Worm (Caenorhabditis elegans) whole organism, young adult: ENCODE results near the gene R74.2.
A peak's percentile ranks its signal among the peaks of the same experiment; 100 is the strongest.

ENCODE experiments used
- C17E4.6 ChIP-seq: fragments of 200-800 bp; sonication (Bioruptor generic); IDR thresholded peaks from 2 replicates; pipeline ENCODE4 v1.3.6; 2022; ENCODE audit warnings: missing genetic modification reagents, missing genetic modification characterization, missing compliant biosample characterization
- F23B12.7 ChIP-seq: sonication (generic microtip); optimal IDR thresholded peaks from 2 replicates; lab custom pipeline; 2017; ENCODE audit warnings: missing genetic modification characterization, mild to moderate bottlenecking, missing compliant biosample characterization, antibody characterized with exemption, moderate library complexity; ENCODE audit not compliant: insufficient read depth
- F33H1.4 ChIP-seq: fragments of 200-800 bp; sonication (Bioruptor generic); IDR thresholded peaks from 2 replicates; pipeline ENCODE4 v1.3.6; 2022; ENCODE audit warnings: missing genetic modification reagents, missing genetic modification characterization, missing compliant biosample characterization
- F37B4.10 ChIP-seq: fragments of 200-800 bp; sonication (Bioruptor generic); IDR thresholded peaks from 2 replicates; pipeline ENCODE4 v1.3.6; 2022; ENCODE audit warnings: missing genetic modification characterization, missing compliant biosample characterization
- F52B5.7 ChIP-seq: sonication (generic microtip); optimal IDR thresholded peaks from 2 replicates; lab custom pipeline; 2016; ENCODE audit warnings: mild to moderate bottlenecking, missing genetic modification characterization, missing compliant biosample characterization
- K12H6.12 ChIP-seq: fragments of 200-800 bp; sonication (Bioruptor generic); optimal IDR thresholded peaks from 2 replicates; lab custom pipeline; 2018; ENCODE audit warnings: mild to moderate bottlenecking, missing genetic modification characterization, missing compliant biosample characterization
- T07F8.4 ChIP-seq: sonication (generic microtip); optimal IDR thresholded peaks from 2 replicates; lab custom pipeline; 2016; ENCODE audit warnings: mild to moderate bottlenecking, missing genetic modification characterization, moderate library complexity, missing compliant biosample characterization
- Y53G8AR.9 ChIP-seq: fragments of 200-800 bp; sonication (Bioruptor generic); conservative IDR thresholded peaks from 2 replicates; pipeline ENCODE4 v1.3.6; 2022; ENCODE audit warnings: missing genetic modification reagents, missing genetic modification characterization, missing compliant biosample characterization
- ZK185.1 ChIP-seq: sonication (generic microtip); optimal IDR thresholded peaks from 2 replicates; lab custom pipeline; 2016; ENCODE audit warnings: mild to moderate bottlenecking, missing genetic modification characterization, missing compliant biosample characterization; ENCODE audit not compliant: poor library complexity, severe bottlenecking
- ama-1 ChIP-seq, 3 experiments: fragments of 150-350 bp in 1 of 3; sonication (generic microtip) in 2 of 3; optimal IDR thresholded peaks; 2 replicates each; lab custom pipeline; 2014 to 2018; ENCODE audit warnings: missing biosample characterization in 2 of 3, missing genetic modification characterization in 2 of 3, missing genetic modification reagents in 2 of 3
- athp-1 ChIP-seq: sonication (generic microtip); optimal IDR thresholded peaks from 2 replicates; lab custom pipeline; 2017; ENCODE audit warnings: mild to moderate bottlenecking, missing genetic modification characterization, missing compliant biosample characterization
- attf-5 ChIP-seq: fragments of 200-800 bp; sonication (Bioruptor generic); optimal IDR thresholded peaks from 2 replicates; lab custom pipeline; 2018; ENCODE audit warnings: mild to moderate bottlenecking, missing genetic modification characterization, missing compliant biosample characterization
- cebp-1 ChIP-seq, 2 experiments: fragments of 200-800 bp in 1 of 2; sonication (Bioruptor generic) in 1 of 2; sonication (generic microtip) in 1 of 2; IDR thresholded peaks in 1 of 2; optimal IDR thresholded peaks in 1 of 2; 2 replicates each; pipeline versions ENCODE4 v1.3.6 to Lab custom; 2017 to 2022; ENCODE audit warnings: missing compliant biosample characterization in 2 of 2, missing genetic modification characterization in 2 of 2, mild to moderate bottlenecking in 1 of 2, missing genetic modification reagents in 1 of 2, moderate library complexity in 1 of 2
- ceh-27 ChIP-seq: fragments of 200-800 bp; sonication (Bioruptor generic); optimal IDR thresholded peaks from 2 replicates; lab custom pipeline; 2018; ENCODE audit warnings: mild to moderate bottlenecking, missing genetic modification characterization, moderate library complexity, missing compliant biosample characterization
- dox-1 ChIP-seq: fragments of 200-800 bp; sonication (Bioruptor generic); IDR thresholded peaks from 2 replicates; pipeline ENCODE4 v1.3.6; 2022; ENCODE audit warnings: missing genetic modification reagents, missing genetic modification characterization, missing compliant biosample characterization
- dpl-1 ChIP-seq: fragments of 150-350 bp; optimal IDR thresholded peaks from 2 replicates; lab custom pipeline; 2014; ENCODE audit warnings: missing biosample characterization, missing genetic modification reagents, missing genetic modification characterization
- efl-1 ChIP-seq: fragments of 150-350 bp; optimal IDR thresholded peaks from 2 replicates; lab custom pipeline; 2014; ENCODE audit warnings: missing biosample characterization, missing genetic modification reagents, missing genetic modification characterization
- ekl-4 ChIP-seq: fragments of 200-800 bp; sonication (Bioruptor generic); IDR thresholded peaks from 2 replicates; pipeline ENCODE4 v1.3.6; 2022; ENCODE audit warnings: missing genetic modification reagents, missing genetic modification characterization, missing compliant biosample characterization
- ets-4 ChIP-seq: fragments of 200-800 bp; sonication (Bioruptor generic); optimal IDR thresholded peaks from 2 replicates; lab custom pipeline; 2018; ENCODE audit warnings: mild to moderate bottlenecking, missing genetic modification characterization, missing compliant biosample characterization
- fkh-3 ChIP-seq: sonication (generic microtip); optimal IDR thresholded peaks from 2 replicates; lab custom pipeline; 2016; ENCODE audit warnings: mild to moderate bottlenecking, missing genetic modification characterization, missing compliant biosample characterization
- hmg-1.2 ChIP-seq: fragments of 200-800 bp; sonication (Bioruptor generic); IDR thresholded peaks from 2 replicates; pipeline ENCODE4 v1.3.6; 2022; ENCODE audit warnings: missing genetic modification reagents, missing genetic modification characterization, missing compliant biosample characterization
- hsf-1 ChIP-seq: fragments of 200-800 bp; sonication (Bioruptor generic); IDR thresholded peaks from 2 replicates; pipeline ENCODE4 v1.3.6; 2022; ENCODE audit warnings: missing genetic modification reagents, missing genetic modification characterization, missing compliant biosample characterization
- lin-35 ChIP-seq, 3 experiments: fragments of 150-350 bp in 2 of 3; sonication (generic microtip) in 1 of 3; optimal IDR thresholded peaks; 2 replicates each; lab custom pipeline; 2014 to 2018; ENCODE audit warnings: missing biosample characterization in 3 of 3, missing genetic modification characterization in 3 of 3, missing genetic modification reagents in 3 of 3
- lin-40 ChIP-seq: sonication (generic microtip); optimal IDR thresholded peaks from 2 replicates; lab custom pipeline; 2016; ENCODE audit warnings: missing genetic modification characterization, mild to moderate bottlenecking, missing compliant biosample characterization, missing genotype, missing genetic modification reagents
- lin-54 ChIP-seq: fragments of 200-800 bp; sonication (Bioruptor generic); optimal IDR thresholded peaks from 2 replicates; lab custom pipeline; 2018; ENCODE audit warnings: mild to moderate bottlenecking, missing genetic modification characterization, missing compliant biosample characterization
- lsl-1 ChIP-seq: fragments of 200-800 bp; sonication (Bioruptor generic); optimal IDR thresholded peaks from 2 replicates; lab custom pipeline; 2018; ENCODE audit warnings: mild to moderate bottlenecking, missing genetic modification characterization, moderate library complexity, missing compliant biosample characterization
- madf-6 ChIP-seq: fragments of 200-800 bp; sonication (Bioruptor generic); IDR thresholded peaks from 2 replicates; pipeline ENCODE4 v1.3.6; 2022; ENCODE audit warnings: missing genetic modification reagents, missing genetic modification characterization, missing compliant biosample characterization
- mcd-1 ChIP-seq: fragments of 200-800 bp; sonication (Bioruptor generic); IDR thresholded peaks from 2 replicates; pipeline ENCODE4 v1.3.6; 2022; ENCODE audit warnings: missing genetic modification reagents, missing genetic modification characterization, missing compliant biosample characterization
- nfya-2 ChIP-seq: fragments of 200-800 bp; sonication (Bioruptor generic); IDR thresholded peaks from 2 replicates; pipeline ENCODE4 v1.3.6; 2022; ENCODE audit warnings: missing genetic modification reagents, missing genetic modification characterization, missing compliant biosample characterization
- nfyb-1 ChIP-seq: fragments of 200-800 bp; sonication (Bioruptor generic); IDR thresholded peaks from 2 replicates; pipeline ENCODE4 v1.3.6; 2022; ENCODE audit warnings: missing genetic modification reagents, missing genetic modification characterization, missing compliant biosample characterization
- nhr-120 ChIP-seq: fragments of 200-800 bp; sonication (Bioruptor generic); IDR thresholded peaks from 2 replicates; pipeline ENCODE4 v1.3.6; 2022; ENCODE audit warnings: missing genetic modification characterization, missing compliant biosample characterization
- nhr-80 ChIP-seq: sonication (generic microtip); optimal IDR thresholded peaks from 2 replicates; lab custom pipeline; 2016; ENCODE audit warnings: missing genetic modification characterization, missing compliant biosample characterization
- pha-4 ChIP-seq: fragments of 150-350 bp; sonication (generic microtip); optimal IDR thresholded peaks from 2 replicates; lab custom pipeline; 2014; ENCODE audit warnings: missing biosample characterization, missing genetic modification reagents, missing genetic modification characterization
- rpc-1 ChIP-seq, 2 experiments: fragments of 150-350 bp in 1 of 2; sonication (generic microtip) in 1 of 2; optimal IDR thresholded peaks; 2 replicates each; lab custom pipeline; 2014 to 2018; ENCODE audit warnings: missing biosample characterization in 1 of 2, missing genetic modification characterization in 1 of 2, missing genetic modification reagents in 1 of 2, missing genotype in 1 of 2
- snpc-1.3 ChIP-seq: sonication (generic microtip); optimal IDR thresholded peaks from 2 replicates; lab custom pipeline; 2017; ENCODE audit warnings: missing genetic modification characterization, mild to moderate bottlenecking, missing compliant biosample characterization, antibody characterized with exemption, moderate library complexity, missing genotype, missing genetic modification reagents; ENCODE audit not compliant: insufficient read depth
- snpc-4 ChIP-seq, 5 experiments: fragments of 150-350 bp in 1 of 5; sonication (generic microtip) in 4 of 5; optimal IDR thresholded peaks; 2 replicates each; lab custom pipeline; 2014 to 2018; ENCODE audit warnings: missing genetic modification characterization in 5 of 5, missing biosample characterization in 3 of 5, antibody characterized with exemption in 2 of 5, mild to moderate bottlenecking in 2 of 5, missing compliant biosample characterization in 2 of 5, missing genotype in 2 of 5, moderate library complexity in 2 of 5, missing genetic modification reagents in 1 of 5
- sptf-2 ChIP-seq: fragments of 200-800 bp; sonication (Bioruptor generic); optimal IDR thresholded peaks from 2 replicates; lab custom pipeline; 2018; ENCODE audit warnings: mild to moderate bottlenecking, missing genetic modification characterization, missing compliant biosample characterization
- tbp1 ChIP-seq: fragments of 200-800 bp; sonication (Bioruptor generic); optimal IDR thresholded peaks from 2 replicates; lab custom pipeline; 2018; ENCODE audit warnings: mild to moderate bottlenecking, missing genetic modification characterization, missing compliant biosample characterization

The R74.2 gene

ce11 chrIII:4187845-4188244 lies at the start of gene R74.2:
Gene R74.2, plus strand, starts transcription at chrIII:4188160.
- no peak for TF ChIP-seq Y53G8AR.9 (GFP tag; lab: Robert Waterston, UW)
- no peak for TF ChIP-seq nhr-120
- TF ChIP-seq hmg-1.2 = no peak
- no peak for TF ChIP-seq madf-6 (GFP tag; lab: Robert Waterston, UW)
- no peak for TF ChIP-seq pha-4
- TF ChIP-seq F33H1.4 (GFP tag; lab: Robert Waterston, UW) = no peak
- no peak for TF ChIP-seq fkh-3 (tag; lab: Kevin White, UChicago)
- no peak for TF ChIP-seq nhr-80 (tag; lab: Kevin White, UChicago)
- no peak for TF ChIP-seq F37B4.10 (GFP tag; lab: Robert Waterston, UW)

- no peak for TF ChIP-seq F37B4.10 (GFP tag; lab: Robert Waterston, UW)
- 0 out of 2 replicates have a peak, but pooled peaks have one; percentile 40 for TF ChIP-seq nfyb-1 (GFP tag; lab: Robert Waterston, UW)
Observed at ce11 chrIII:4143170-4143569, 44.8 kb upstream of the R74.2 start.

- peak; percentile 41 for TF ChIP-seq lin-40
- TF ChIP-seq mcd-1 (GFP tag; lab: Robert Waterston, UW) = peak; percentile 62
- TF ChIP-seq tbp1 = peak; percentile 38
- TF ChIP-seq ets-4 = no peak
- no peak for TF ChIP-seq snpc-4 (GFP tag; optimal IDR thresholded peaks at IDR 0.05; lab: Kevin White, UChicago)
- peak in 3 of 4 experiments; percentile 7 to 39 (median 12) for TF ChIP-seq snpc-4 (tag; optimal IDR thresholded peaks at IDR 0.05; lab: Kevin White, UChicago)
- TF ChIP-seq attf-5 (GFP tag; lab: Kevin White, UChicago) = peak; percentile 61
- peak; percentile 67 for TF ChIP-seq ama-1 (optimal IDR thresholded peaks at IDR 0.05; lab: Kevin White, UChicago)
- TF ChIP-seq ama-1 (GFP tag; optimal IDR thresholded peaks at IDR 0.05; lab: Kevin White, UChicago) = no peak
- peak; percentile 6 for TF ChIP-seq snpc-1.3
- no peak for TF ChIP-seq athp-1
- peak; percentile 32; the same call in 1 of the 2 replicates for TF ChIP-seq F33H1.4 (GFP tag; lab: Robert Waterston, UW)
- peak; percentile 57 for TF ChIP-seq madf-6 (GFP tag; lab: Robert Waterston, UW)
- peak; percentile 86 for TF ChIP-seq dpl-1 (GFP tag; lab: Kevin White, UChicago)
- TF ChIP-seq T07F8.4 (tag; lab: Kevin White, UChicago) = no peak
- peak; percentile 30 for TF ChIP-seq nhr-80 (tag; lab: Kevin White, UChicago)
- TF ChIP-seq lin-35 (GFP tag; optimal IDR thresholded peaks at IDR 0.05; lab: Kevin White, UChicago) = peak in 2 of 3 experiments; percentile 17 to 94
- peak; percentile 96 for TF ChIP-seq lin-54 (GFP tag; lab: Kevin White, UChicago)
- TF ChIP-seq sptf-2 (GFP tag; lab: Kevin White, UChicago) = no peak
- peak; percentile 26; the same call in 1 of the 2 replicates for TF ChIP-seq hmg-1.2
- peak; percentile 74 for TF ChIP-seq lsl-1 (GFP tag; lab: Kevin White, UChicago)
- TF ChIP-seq dox-1 (GFP tag; lab: Robert Waterston, UW) = peak; percentile 48
- peak; percentile 59 for TF ChIP-seq ekl-4 (GFP tag; lab: Robert Waterston, UW)
- TF ChIP-seq F23B12.7 (tag; lab: Kevin White, UChicago) = peak; percentile 40
- peak; percentile 23; the same call in 1 of the 2 replicates for TF ChIP-seq nfyb-1 (GFP tag; lab: Robert Waterston, UW)
- TF ChIP-seq ZK185.1 = peak; percentile 33
- peak; percentile 4 for TF ChIP-seq rpc-1 (optimal IDR thresholded peaks at IDR 0.05; lab: Kevin White, UChicago)
- no peak for TF ChIP-seq rpc-1 (tag; optimal IDR thresholded peaks at IDR 0.05; lab: Kevin White, UChicago)
- no peak for TF ChIP-seq F52B5.7 (tag; lab: Kevin White, UChicago)
- no peak for TF ChIP-seq nfya-2 (GFP tag; lab: Robert Waterston, UW)
- peak; percentile 80 for TF ChIP-seq efl-1 (GFP tag; lab: Kevin White, UChicago)
- TF ChIP-seq hsf-1 (GFP tag; lab: Robert Waterston, UW) = peak; percentile 85
- TF ChIP-seq ceh-27 = peak; percentile 23
- no peak for TF ChIP-seq C17E4.6
- peak; percentile 28 for TF ChIP-seq K12H6.12
- peak; percentile 9; the same call in 1 of the 2 replicates for TF ChIP-seq cebp-1 (GFP tag; IDR thresholded peaks at IDR 0.05; lab: Robert Waterston, UW)
- TF ChIP-seq cebp-1 (tag; optimal IDR thresholded peaks at IDR 0.05; lab: Kevin White, UChicago) = peak; percentile 64
Observed at ce11 chrIII:4150919-4151318, 37.0 kb upstream of the R74.2 start.
